Worm (Caenorhabditis elegans): ENCODE measurements around the gene Y76B12C.4.

Gene Y76B12C.4

DNA sequence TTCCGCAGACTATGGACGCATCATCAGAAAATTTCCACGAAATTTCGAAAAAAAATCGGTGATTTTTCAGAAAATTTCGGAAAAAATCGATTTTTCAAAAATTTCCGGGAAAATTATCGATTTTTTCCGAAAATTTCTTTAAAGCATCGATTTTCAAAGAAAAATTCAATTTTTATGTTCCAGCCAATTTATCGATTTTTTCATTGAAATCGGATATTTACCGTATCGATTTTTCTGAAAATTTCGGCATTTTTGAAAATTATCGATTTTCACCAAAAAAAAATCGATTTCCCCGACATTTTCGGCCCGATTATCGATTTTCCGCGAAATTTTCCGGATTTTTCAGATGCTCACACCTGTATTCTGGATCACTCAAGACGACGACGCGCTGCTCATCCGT, 7.0 kb downstream of the Y76B12C.4 start, which contains the start of gene Y48A5A.1:
Gene Y48A5A.1 (plus strand): TSS at position 347 of the 400 bp plus-strand sequence.
- TF ChIP-seq nhr-23 (tag; optimal IDR thresholded peaks at IDR 0.05) (no peak), egl-27 (tag; optimal IDR thresholded peaks at IDR 0.05) (no peak), lin-13 (GFP tag; optimal IDR thresholded peaks at IDR 0.05) (no peak), nhr-6 (tag; optimal IDR thresholded peaks at IDR 0.05) (no peak), snpc-4 (tag; optimal IDR thresholded peaks at IDR 0.05) (no peak), peb-1 (tag; optimal IDR thresholded peaks at IDR 0.05) (no peak), elt-3 (tag; optimal IDR thresholded peaks at IDR 0.05) (no peak), blmp-1 (tag; optimal IDR thresholded peaks at IDR 0.05; ENCODE audit: insufficient read depth) (no peak), nhr-25 (tag; optimal IDR thresholded peaks at IDR 0.05) (no peak), dmd-4 (tag; optimal IDR thresholded peaks at IDR 0.05) (no peak)

DNA sequence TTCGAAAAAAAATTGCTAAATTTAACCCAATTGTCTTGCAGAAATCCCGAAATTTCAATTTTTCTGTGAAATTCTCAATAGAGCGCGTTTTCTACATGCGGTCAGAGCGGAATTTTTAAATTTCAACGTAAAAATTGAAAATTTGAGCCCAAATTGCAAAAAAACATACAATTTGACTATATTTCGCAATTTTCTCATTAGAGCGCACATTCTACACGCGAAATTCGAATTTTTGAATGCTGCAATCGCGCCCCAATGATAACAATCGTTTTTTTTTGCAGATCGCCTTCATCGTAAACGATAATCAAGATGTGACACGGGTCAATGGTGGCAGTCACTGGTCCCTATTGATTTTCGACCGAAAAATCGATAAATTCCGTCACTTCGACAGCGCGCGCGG, 8.1 kb downstream of the Y76B12C.4 start:
- TF ChIP-seq unc-55 (GFP tag; optimal IDR thresholded peaks at IDR 0.05) = no peak
- no peak for TF ChIP-seq crh-2 (tag; optimal IDR thresholded peaks at IDR 0.05)
- no peak for TF ChIP-seq nhr-11 (tag; optimal IDR thresholded peaks at IDR 0.05)
- TF ChIP-seq lin-13 (GFP tag; optimal IDR thresholded peaks at IDR 0.05) = no peak
- TF ChIP-seq egl-27 (tag; optimal IDR thresholded peaks at IDR 0.05) = no peak
- TF ChIP-seq ZK546.5 (tag; optimal IDR thresholded peaks at IDR 0.05) = no peak
- TF ChIP-seq ceh-16 (tag; optimal IDR thresholded peaks at IDR 0.05) = no peak
- TF ChIP-seq nhr-6 (tag; optimal IDR thresholded peaks at IDR 0.05) = no peak

DNA sequence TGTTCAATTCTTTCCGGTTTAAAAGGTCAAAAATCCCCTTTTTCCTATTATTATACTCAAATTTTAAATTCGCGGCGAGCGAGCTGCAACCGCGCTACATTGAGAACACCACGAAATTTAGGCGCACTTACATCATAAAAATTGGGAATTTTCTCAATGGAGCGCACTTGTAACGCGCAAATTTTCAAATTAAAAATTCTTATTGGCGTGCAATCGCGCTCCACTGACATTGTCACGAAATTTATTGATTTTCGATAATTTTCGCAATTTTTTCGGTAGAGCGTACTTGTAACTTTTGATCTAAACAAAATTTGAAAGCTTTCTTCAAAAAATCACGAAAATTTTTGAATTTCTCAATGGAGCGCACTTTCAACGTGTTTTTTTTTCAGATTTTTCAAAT, 8.9 kb downstream of the Y76B12C.4 start, which contains the start of gene ulp-3:
Gene ulp-3 (plus strand): TSS at position 388 of the 400 bp plus-strand sequence.
- TF ChIP-seq nhr-129 (tag; optimal IDR thresholded peaks at IDR 0.05) (no peak), mdl-1 (tag; optimal IDR thresholded peaks at IDR 0.05) (no peak), nhr-11 (tag; optimal IDR thresholded peaks at IDR 0.05) (no peak), crh-2 (tag; optimal IDR thresholded peaks at IDR 0.05) (no peak), lin-13 (GFP tag; optimal IDR thresholded peaks at IDR 0.05) (no peak), ztf-4 (tag; optimal IDR thresholded peaks at IDR 0.05) (no peak), gmeb-1 (tag; optimal IDR thresholded peaks at IDR 0.05) (no peak), lin-39 (tag; optimal IDR thresholded peaks at IDR 0.05) (no peak), egl-27 (tag; optimal IDR thresholded peaks at IDR 0.05) (no peak), dmd-4 (tag; optimal IDR thresholded peaks at IDR 0.05) (no peak), elt-3 (tag; optimal IDR thresholded peaks at IDR 0.05) (no peak), skn-1 (tag; optimal IDR thresholded peaks at IDR 0.05) (no peak), nhr-237 (tag; optimal IDR thresholded peaks at IDR 0.05) (no peak), lin-11 (tag; optimal IDR thresholded peaks at IDR 0.05) (no peak), nhr-12 (tag; optimal IDR thresholded peaks at IDR 0.05) (no peak), nhr-25 (tag; optimal IDR thresholded peaks at IDR 0.05) (no peak), ztf-1 (GFP tag; conservative IDR thresholded peaks at IDR 0.05) (no peak)

DNA sequence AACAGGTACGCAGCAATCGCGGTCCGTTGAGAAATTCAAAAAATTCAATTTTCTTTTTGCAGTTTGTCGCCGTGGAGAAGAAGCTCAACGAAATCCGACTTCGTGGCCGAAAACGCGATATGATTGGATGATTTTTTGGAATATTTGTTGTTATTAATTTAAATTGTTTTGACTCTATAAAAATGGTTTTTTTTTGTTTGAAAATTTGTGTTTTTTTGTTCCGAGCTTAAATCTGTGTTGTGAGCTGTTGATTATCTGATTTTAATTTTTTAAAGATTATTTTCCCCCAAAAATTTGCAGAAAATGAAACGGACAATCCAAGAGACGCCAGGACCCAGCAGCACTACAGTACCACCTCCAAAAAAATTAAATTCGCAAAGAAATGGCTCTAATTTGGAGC, 12.6 kb downstream of the Y76B12C.4 start, which contains the start of gene tdpo-1:
Gene tdpo-1 (plus strand): TSS at position 301 of the 400 bp plus-strand sequence.
- TF ChIP-seq ZK546.5 (tag; optimal IDR thresholded peaks at IDR 0.05) = no peak
- TF ChIP-seq nhr-23 (tag; optimal IDR thresholded peaks at IDR 0.05) = no peak
- no peak for TF ChIP-seq lin-13 (GFP tag; optimal IDR thresholded peaks at IDR 0.05)
- no peak for TF ChIP-seq mab-5 (tag; optimal IDR thresholded peaks at IDR 0.05)
- TF ChIP-seq gmeb-1 (tag; optimal IDR thresholded peaks at IDR 0.05) = no peak
- no peak for TF ChIP-seq sem-4 (tag; optimal IDR thresholded peaks at IDR 0.05)
- TF ChIP-seq unc-55 (GFP tag; optimal IDR thresholded peaks at IDR 0.05) = no peak
- TF ChIP-seq snpc-4 (tag; optimal IDR thresholded peaks at IDR 0.05) = no peak
- TF ChIP-seq nhr-25 (tag; optimal IDR thresholded peaks at IDR 0.05) = no peak
- TF ChIP-seq unc-39 (tag; optimal IDR thresholded peaks at IDR 0.05) = no peak
- no peak for TF ChIP-seq peb-1 (tag; optimal IDR thresholded peaks at IDR 0.05)
- TF ChIP-seq nhr-237 (tag; optimal IDR thresholded peaks at IDR 0.05) = no peak

DNA sequence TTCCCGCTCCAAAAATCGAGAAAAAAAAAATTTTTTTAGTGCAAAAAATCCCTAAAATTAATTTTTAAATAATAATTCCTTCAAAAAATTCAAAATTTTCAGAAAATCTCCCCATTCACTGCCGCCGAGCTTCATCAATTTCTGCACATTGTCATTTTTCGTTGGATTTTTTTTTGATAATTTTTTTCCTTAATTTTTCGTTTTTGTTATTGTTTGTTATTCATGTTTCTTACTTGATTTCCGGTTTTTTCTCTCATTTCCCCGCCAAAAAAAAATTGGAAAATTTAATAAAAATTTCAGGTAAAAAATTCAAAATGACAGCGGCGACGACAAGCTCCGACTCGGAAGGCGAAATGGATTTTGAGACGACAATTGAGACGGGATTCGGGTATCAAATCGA, 15.8 kb downstream of the Y76B12C.4 start, which contains the start of gene F52C12.6:
Gene F52C12.6 (plus strand): TSS at position 301 of the 400 bp plus-strand sequence.
- TF ChIP-seq R02D3.7 (tag; optimal IDR thresholded peaks at IDR 0.05) = no peak
- no peak for TF ChIP-seq mdl-1 (tag; optimal IDR thresholded peaks at IDR 0.05)
- TF ChIP-seq lin-11 (tag; optimal IDR thresholded peaks at IDR 0.05) = no peak
- TF ChIP-seq nhr-6 (tag; optimal IDR thresholded peaks at IDR 0.05) = no peak
- TF ChIP-seq C34F6.9 (tag; optimal IDR thresholded peaks at IDR 0.05) = no peak
- no peak for TF ChIP-seq ceh-16 (tag; optimal IDR thresholded peaks at IDR 0.05)
- TF ChIP-seq unc-62 (GFP tag; optimal IDR thresholded peaks at IDR 0.05) = no peak
- TF ChIP-seq ztf-1 (GFP tag; conservative IDR thresholded peaks at IDR 0.05) = no peak
- TF ChIP-seq nhr-129 (tag; optimal IDR thresholded peaks at IDR 0.05) = no peak

All from whole organism, L2 larva.